Worm (Caenorhabditis elegans) whole organism, L3 larva: ENCODE measurements around the gene rimb-1.

Experiments
- ZK546.5 ChIP-seq: sonication (generic microtip); optimal IDR thresholded peaks from 2 replicates; lab custom pipeline; 2017; ENCODE audit warnings: missing biosample characterization, missing genetic modification characterization
- ceh-82 ChIP-seq: fragments of 150-350 bp; optimal IDR thresholded peaks from 2 replicates; lab custom pipeline; 2014; ENCODE audit warnings: missing biosample characterization, missing genetic modification characterization
- elt-3 ChIP-seq, 3 experiments: fragments of 150-350 bp in 1 of 3; sonication (generic microtip) in 2 of 3; optimal IDR thresholded peaks; 2 replicates in 2 of 3; 4 replicates in 1 of 3; lab custom pipeline; 2014 to 2017; ENCODE audit warnings: missing biosample characterization in 3 of 3, missing genetic modification characterization in 3 of 3
- fkh-10 ChIP-seq: sonication (generic microtip); optimal IDR thresholded peaks from 2 replicates; lab custom pipeline; 2017; ENCODE audit warnings: missing biosample characterization, missing genetic modification reagents, missing genetic modification characterization
- nhr-11 ChIP-seq: fragments of 150-350 bp; optimal IDR thresholded peaks from 2 replicates; lab custom pipeline; 2014; ENCODE audit warnings: missing biosample characterization, missing genetic modification characterization
- nhr-237 ChIP-seq: fragments of 150-350 bp; optimal IDR thresholded peaks from 2 replicates; lab custom pipeline; 2014; ENCODE audit warnings: missing biosample characterization, missing genetic modification characterization
- sea-2 ChIP-seq: fragments of 150-350 bp; sonication (generic microtip); optimal IDR thresholded peaks from 4 replicates; lab custom pipeline; 2014; ENCODE audit warnings: missing biosample characterization, missing genetic modification reagents, missing genetic modification characterization
- skn-1 ChIP-seq: fragments of 150-350 bp; optimal IDR thresholded peaks from 2 replicates; lab custom pipeline; 2014; ENCODE audit warnings: missing biosample characterization, missing genetic modification characterization
- snpc-4 ChIP-seq: fragments of 150-350 bp; optimal IDR thresholded peaks from 2 replicates; lab custom pipeline; 2014; ENCODE audit warnings: missing biosample characterization, missing genetic modification characterization
- unc-62 ChIP-seq: fragments of 150-350 bp; sonication (generic microtip); optimal IDR thresholded peaks from 4 replicates; lab custom pipeline; 2014; ENCODE audit warnings: missing biosample characterization, missing genetic modification reagents, missing genetic modification characterization
- ztf-11 ChIP-seq: fragments of 150-350 bp; optimal IDR thresholded peaks from 2 replicates; lab custom pipeline; 2014; ENCODE audit warnings: missing biosample characterization, missing genetic modification characterization

DNA sequence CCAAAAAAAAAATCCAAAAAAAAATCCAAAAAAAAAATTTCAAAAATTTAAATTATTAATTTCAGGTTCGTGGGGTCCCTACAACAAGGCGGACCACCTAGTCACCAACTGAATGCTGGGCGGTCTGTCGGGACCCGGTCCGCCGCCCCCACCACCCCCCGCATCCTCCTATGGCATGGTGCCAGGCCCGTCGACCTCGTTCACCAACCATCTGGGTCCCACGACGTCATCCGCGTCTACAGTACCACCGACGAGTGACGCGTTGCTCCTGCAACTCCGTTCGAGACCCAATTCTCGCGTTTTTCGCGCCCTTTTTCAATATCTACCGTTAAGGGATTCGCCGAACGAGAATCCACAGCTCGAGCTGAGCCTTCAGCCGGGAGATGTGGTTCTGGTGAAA is 839 bp downstream of the rimb-1 start:
- TF ChIP-seq sea-2 (GFP tag; lab: Kevin White, UChicago), result no peak
- TF ChIP-seq ztf-11 (tag; lab: Kevin White, UChicago), result no peak
- TF ChIP-seq ceh-82 (tag; lab: Kevin White, UChicago), result no peak
- TF ChIP-seq snpc-4 (tag; lab: Kevin White, UChicago), result no peak
- no peak for TF ChIP-seq ZK546.5
- TF ChIP-seq elt-3 (tag; optimal IDR thresholded peaks at IDR 0.05; lab: Kevin White, UChicago), result no peak
- TF ChIP-seq fkh-10 (GFP tag; lab: Kevin White, UChicago), result no peak
- no peak for TF ChIP-seq unc-62
- TF ChIP-seq skn-1 (tag; lab: Kevin White, UChicago), result no peak
- no peak for TF ChIP-seq nhr-237
- TF ChIP-seq nhr-11 (tag; lab: Kevin White, UChicago), result no peak
